Worm (Caenorhabditis elegans): Measurements from ENCODE around the gene arrd-12.

The arrd-12 gene

ce11 chrII:13765952-13766351, at the start of gene arrd-12:
TSS of gene arrd-12 (plus strand) at chrII:13766252.
- TF ChIP-seq dao-5 (tag; optimal IDR thresholded peaks at IDR 0.05) (no peak), W03F9.2 (tag; optimal IDR thresholded peaks at IDR 0.05) (no peak), him-1 (tag; optimal IDR thresholded peaks at IDR 0.05) (no peak)

- TF ChIP-seq him-1 (tag; optimal IDR thresholded peaks at IDR 0.05) (no peak), W03F9.2 (tag; optimal IDR thresholded peaks at IDR 0.05) (no peak), dao-5 (tag; optimal IDR thresholded peaks at IDR 0.05) (no peak)
Measured at ce11 chrII:13717393-13718367, 48.4 kb upstream of the arrd-12 start.

- no peak for TF ChIP-seq him-1 (tag; optimal IDR thresholded peaks at IDR 0.05)
- no peak for TF ChIP-seq W03F9.2 (tag; optimal IDR thresholded peaks at IDR 0.05)
- no peak for TF ChIP-seq dao-5 (tag; optimal IDR thresholded peaks at IDR 0.05)
Measured at ce11 chrII:13720650-13721049, 45.4 kb upstream of the arrd-12 start.

ce11 chrII:13721218-13721617, 44.8 kb upstream of the arrd-12 start, which contains the start of gene sre-46:
TSS of gene sre-46 (minus strand) at chrII:13721318.
- no peak for TF ChIP-seq dao-5 (tag; optimal IDR thresholded peaks at IDR 0.05)
- no peak for TF ChIP-seq him-1 (tag; optimal IDR thresholded peaks at IDR 0.05)
- no peak for TF ChIP-seq W03F9.2 (tag; optimal IDR thresholded peaks at IDR 0.05)

ce11 chrII:13722763-13723162, 43.3 kb upstream of the arrd-12 start, which contains the start of gene Y54G9A.5:
TSS of gene Y54G9A.5 (plus strand) at chrII:13723007.
- TF ChIP-seq W03F9.2 (tag; optimal IDR thresholded peaks at IDR 0.05): no peak
- TF ChIP-seq dao-5 (tag; optimal IDR thresholded peaks at IDR 0.05): no peak
- TF ChIP-seq him-1 (tag; optimal IDR thresholded peaks at IDR 0.05): no peak

ce11 chrII:13723754-13724153, 42.3 kb upstream of the arrd-12 start:
- TF ChIP-seq him-1 (tag; optimal IDR thresholded peaks at IDR 0.05) (no peak), W03F9.2 (tag; optimal IDR thresholded peaks at IDR 0.05) (no peak), dao-5 (tag; optimal IDR thresholded peaks at IDR 0.05) (no peak)

- no peak for TF ChIP-seq him-1 (tag; optimal IDR thresholded peaks at IDR 0.05)
- no peak for TF ChIP-seq dao-5 (tag; optimal IDR thresholded peaks at IDR 0.05)
- no peak for TF ChIP-seq W03F9.2 (tag; optimal IDR thresholded peaks at IDR 0.05)
Measured at ce11 chrII:13725793-13726192, 40.3 kb upstream of the arrd-12 start, which contains the start of the genes Y54G9A.7 and bub-3. TSS of gene Y54G9A.7 (minus strand) at chrII:13725799. TSS of gene bub-3 (plus strand) at chrII:13726062.

ce11 chrII:13729416-13729815, 36.6 kb upstream of the arrd-12 start, which contains the start of gene Y54G9A.9:
TSS of gene Y54G9A.9 (plus strand) at chrII:13729716.
- TF ChIP-seq W03F9.2 (tag; optimal IDR thresholded peaks at IDR 0.05): no peak
- no peak for TF ChIP-seq him-1 (tag; optimal IDR thresholded peaks at IDR 0.05)
- TF ChIP-seq dao-5 (tag; optimal IDR thresholded peaks at IDR 0.05): no peak

- TF ChIP-seq dao-5 (tag; optimal IDR thresholded peaks at IDR 0.05) (no peak), W03F9.2 (tag; optimal IDR thresholded peaks at IDR 0.05) (peak; percentile 13), him-1 (tag; optimal IDR thresholded peaks at IDR 0.05) (no peak)
Measured at ce11 chrII:13732146-13732545, 33.9 kb upstream of the arrd-12 start.

- no peak for TF ChIP-seq W03F9.2 (tag; optimal IDR thresholded peaks at IDR 0.05)
- TF ChIP-seq dao-5 (tag; optimal IDR thresholded peaks at IDR 0.05): no peak
- TF ChIP-seq him-1 (tag; optimal IDR thresholded peaks at IDR 0.05): no peak
Measured at ce11 chrII:13732577-13732976, 33.5 kb upstream of the arrd-12 start.

- TF ChIP-seq W03F9.2 (tag; optimal IDR thresholded peaks at IDR 0.05) (no peak), dao-5 (tag; optimal IDR thresholded peaks at IDR 0.05) (no peak), him-1 (tag; optimal IDR thresholded peaks at IDR 0.05) (no peak)
Measured at ce11 chrII:13736089-13736488, 30.0 kb upstream of the arrd-12 start, which contains the start of gene R06B9.5. TSS of gene R06B9.5 (plus strand) at chrII:13736320.

- TF ChIP-seq W03F9.2 (tag; optimal IDR thresholded peaks at IDR 0.05): no peak
- no peak for TF ChIP-seq dao-5 (tag; optimal IDR thresholded peaks at IDR 0.05)
- TF ChIP-seq him-1 (tag; optimal IDR thresholded peaks at IDR 0.05): no peak
Measured at ce11 chrII:13736906-13737305, 29.1 kb upstream of the arrd-12 start.

ce11 chrII:13737751-13738525, 28.1 kb upstream of the arrd-12 start:
- TF ChIP-seq dao-5 (tag; optimal IDR thresholded peaks at IDR 0.05): no peak
- no peak for TF ChIP-seq W03F9.2 (tag; optimal IDR thresholded peaks at IDR 0.05)
- no peak for TF ChIP-seq him-1 (tag; optimal IDR thresholded peaks at IDR 0.05)
